Worm (Caenorhabditis elegans): Measurements from ENCODE around the gene ZK643.5.

DNA sequence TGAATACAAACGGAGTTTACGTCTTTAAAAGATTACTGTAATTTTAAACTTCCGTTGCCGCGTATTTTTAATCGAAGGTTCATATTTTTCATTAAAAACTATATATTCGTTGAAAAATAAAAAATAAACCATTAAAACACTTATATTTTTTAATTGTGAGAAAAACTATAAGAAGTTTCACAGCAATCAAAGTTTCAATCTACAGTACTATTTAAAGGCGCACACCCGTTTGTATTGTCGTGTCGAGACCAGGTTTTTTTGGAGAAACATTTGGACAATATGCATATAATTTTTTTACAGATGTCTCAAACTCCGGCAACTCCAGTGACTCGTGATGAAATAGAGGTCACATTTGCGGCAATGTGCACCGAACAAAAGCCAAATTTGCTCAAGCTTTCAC, 17.8 kb upstream of the ZK643.5 start, which contains the start of gene R08D7.5:
- no peak for TF ChIP-seq unc-62 (GFP tag; optimal IDR thresholded peaks at IDR 0.05)
- TF ChIP-seq ama-1 (optimal IDR thresholded peaks at IDR 0.05) = no peak
- no peak for TF ChIP-seq lin-13 (GFP tag; optimal IDR thresholded peaks at IDR 0.05)
- no peak for TF ChIP-seq ztf-11 (tag; optimal IDR thresholded peaks at IDR 0.05)
- TF ChIP-seq snpc-4 (tag; optimal IDR thresholded peaks at IDR 0.05) = no peak
- no peak for TF ChIP-seq egl-27 (tag; optimal IDR thresholded peaks at IDR 0.05)
- TF ChIP-seq mdl-1 (tag; optimal IDR thresholded peaks at IDR 0.05) = no peak
- TF ChIP-seq elt-1 (tag; optimal IDR thresholded peaks at IDR 0.05) = no peak
- TF ChIP-seq sma-3 (GFP tag; optimal IDR thresholded peaks at IDR 0.05) = no peak

Measured in whole organism, L2 larva.